Fruit fly (Drosophila melanogaster) Kc167 (cell line): Measurements from ENCODE around the gene CG31104.

Experiments
- Myc ChIP-seq: fragments of >200 bp; optimal IDR thresholded peaks from 2 replicates; lab custom pipeline; 2017; ENCODE audit warnings: missing external identifiers
- Sin3A ChIP-seq: fragments of >200 bp; optimal IDR thresholded peaks from 2 replicates; lab custom pipeline; 2018; ENCODE audit warnings: missing external identifiers
- h ChIP-seq: fragments of >200 bp; optimal IDR thresholded peaks from 3 replicates; lab custom pipeline; 2018; ENCODE audit warnings: missing external identifiers
- insv ChIP-seq: fragments of >200 bp; optimal IDR thresholded peaks from 3 replicates; lab custom pipeline; 2018; ENCODE audit warnings: missing external identifiers
- psq ChIP-seq: fragments of >200 bp; optimal IDR thresholded peaks from 2 replicates; lab custom pipeline; 2017; ENCODE audit warnings: missing external identifiers
- ttk ChIP-seq: sonication (Bioruptor generic); optimal IDR thresholded peaks from 2 replicates; lab custom pipeline; 2017; ENCODE audit warnings: missing external identifiers

dm6 chr3R:25297678-25298077 is 12.4 kb downstream of the CG31104 start, which contains the start of gene CG31097:
- TF ChIP-seq h: no peak
- no peak for TF ChIP-seq Sin3A (lab: Kevin White, UChicago)
- no peak for TF ChIP-seq ttk (lab: Kevin White, UChicago)
- TF ChIP-seq psq (lab: Kevin White, UChicago): no peak
- no peak for TF ChIP-seq insv (lab: Kevin White, UChicago)
- TF ChIP-seq Myc (lab: Kevin White, UChicago): no peak
